Fruit fly (Drosophila melanogaster): ENCODE data around the gene CG4995.

CG4995 gene

DNA sequence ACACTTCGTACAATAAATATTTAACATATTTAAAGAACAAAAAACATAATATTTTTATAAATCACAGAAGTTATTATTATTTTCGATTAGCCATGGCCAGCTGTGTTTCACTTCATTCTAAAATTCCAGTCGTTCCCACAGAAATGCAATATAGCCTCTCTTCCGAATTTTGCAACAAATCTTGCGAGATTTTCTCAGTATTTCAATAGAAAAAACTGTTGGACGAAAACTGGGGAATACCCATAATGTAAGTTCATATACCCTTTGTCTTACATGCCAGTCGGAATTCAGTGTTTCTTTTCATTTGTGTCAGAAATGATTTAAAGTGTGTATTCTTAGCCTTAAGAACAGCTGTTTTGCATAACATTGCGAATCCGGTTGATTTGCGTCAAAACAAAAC, 34.2 kb downstream of the CG4995 start, which contains the start of the genes CtsL4 and ClpP (continued):
- TF ChIP-seq HLHmδ (GFP tag; optimal IDR thresholded peaks at IDR 0.05) (no peak), CG13424 (tag; optimal IDR thresholded peaks at IDR 0.05) (peak; percentile 50), hkb (optimal IDR thresholded peaks at IDR 0.05) (no peak), hkb (GFP tag; IDR thresholded peaks at IDR 0.05) (0 out of 2 replicates have a peak, but pooled peaks have one; percentile 34), CG10959 (GFP tag; IDR thresholded peaks at IDR 0.05) (no peak), CG13624 (GFP tag; optimal IDR thresholded peaks at IDR 0.05) (no peak), hth (optimal IDR thresholded peaks at IDR 0.05) (no peak), fu2 (GFP tag; optimal IDR thresholded peaks at IDR 0.05) (peak; percentile 8), Dp (GFP tag; optimal IDR thresholded peaks at IDR 0.05) (peak; percentile 5), mirr (GFP tag; optimal IDR thresholded peaks at IDR 0.05) (no peak), fd3F (GFP tag; optimal IDR thresholded peaks at IDR 0.05) (peak; percentile 42), sr (GFP tag; IDR thresholded peaks at IDR 0.05) (no peak), CG33213 (GFP tag; optimal IDR thresholded peaks at IDR 0.05) (peak; percentile 15), Awh (GFP tag; IDR thresholded peaks at IDR 0.05) (no peak), pb (GFP tag; optimal IDR thresholded peaks at IDR 0.05) (no peak), CG15514 (GFP tag; optimal IDR thresholded peaks at IDR 0.05) (peak; percentile 53), rib (GFP tag; IDR thresholded peaks at IDR 0.05) (peak; percentile 83), CG15479 (GFP tag; optimal IDR thresholded peaks at IDR 0.05) (peak; percentile 76), danr (GFP tag; IDR thresholded peaks at IDR 0.05) (no peak), trem (tag; optimal IDR thresholded peaks at IDR 0.05) (peak; percentile 46), CG2199 (GFP tag; IDR thresholded peaks at IDR 0.05) (peak; percentile 55; the same call in 1 of the 3 replicates), Ets97D (GFP tag; optimal IDR thresholded peaks at IDR 0.05) (peak; percentile 43), CG17186 (GFP tag; optimal IDR thresholded peaks at IDR 0.05) (no peak), Jarid2 (GFP tag; optimal IDR thresholded peaks at IDR 0.05) (no peak), inv (GFP tag; IDR thresholded peaks at IDR 0.05; ENCODE audit: partially characterized antibody) (no peak), ind (GFP tag; optimal IDR thresholded peaks at IDR 0.05) (peak; percentile 49), CG43689 (GFP tag; IDR thresholded peaks at IDR 0.05) (no peak), CG16815 (GFP tag; optimal IDR thresholded peaks at IDR 0.05) (no peak), Pdp1 (GFP tag; optimal IDR thresholded peaks at IDR 0.05) (peak; percentile 29 to 97), CG9609 (GFP tag; optimal IDR thresholded peaks at IDR 0.05) (peak; percentile 30), Xbp1 (GFP tag; optimal IDR thresholded peaks at IDR 0.05) (peak; percentile 71), CG4282 (GFP tag; optimal IDR thresholded peaks at IDR 0.05) (peak; percentile 2), D (optimal IDR thresholded peaks at IDR 0.05) (no peak), D (GFP tag; optimal IDR thresholded peaks at IDR 0.05) (peak; percentile 35), crp (GFP tag; optimal IDR thresholded peaks at IDR 0.05) (peak; percentile 29 to 92), CG12391 (tag; optimal IDR thresholded peaks at IDR 0.05) (peak; percentile 64), CG9437 (GFP tag; optimal IDR thresholded peaks at IDR 0.05) (peak; percentile 36), lbe (GFP tag; optimal IDR thresholded peaks at IDR 0.05) (no peak), schlank (tag; optimal IDR thresholded peaks at IDR 0.05) (no peak), CG32532 (GFP tag; IDR thresholded peaks at IDR 0.05) (peak; percentile 34)

DNA sequence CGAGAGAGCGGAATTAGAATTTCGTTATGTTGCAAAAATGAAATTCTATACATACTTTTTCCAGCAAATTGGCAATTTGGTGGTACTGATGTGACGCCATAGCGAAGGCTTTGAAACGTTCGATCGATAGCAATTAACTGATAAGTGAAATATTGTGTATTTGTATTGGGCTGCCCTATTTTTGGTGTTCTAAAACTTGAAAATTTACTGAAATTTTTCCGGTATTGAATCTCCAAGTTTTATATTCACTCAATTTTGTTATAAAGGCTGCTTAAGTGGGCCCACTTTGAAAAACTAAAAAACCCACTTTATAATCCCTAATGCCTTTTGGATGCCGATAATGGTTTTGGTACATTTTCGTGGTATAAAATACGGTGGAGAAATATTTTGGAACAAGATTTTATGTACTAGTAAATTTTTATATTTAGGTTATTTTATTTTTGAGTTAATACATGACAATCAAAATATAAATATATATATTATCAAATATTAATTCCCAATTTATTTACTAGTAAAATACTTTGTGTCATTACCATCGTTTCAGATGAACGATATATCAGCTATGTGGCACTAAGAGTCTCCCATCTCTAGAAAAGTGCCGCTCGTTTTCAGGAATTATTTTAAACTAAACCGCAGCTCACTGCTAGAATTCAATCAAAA, 40.3 kb downstream of the CG4995 start, which contains the start of the genes Cand1 and pim:
Cand1 (minus strand) TSS at position 300 of the 660 bp plus-strand sequence.
pim (plus strand) TSS at position 582 of the 660 bp plus-strand sequence.
- TF ChIP-seq Rfx (GFP tag; IDR thresholded peaks at IDR 0.05) (peak; percentile 35; the same call in 1 of the 2 replicates), nau (GFP tag; optimal IDR thresholded peaks at IDR 0.05) (no peak), Dref (GFP tag; IDR thresholded peaks at IDR 0.05) (peak; percentile 42; the same call in 1 of the 2 replicates), chinmo (GFP tag; IDR thresholded peaks at IDR 0.05; ENCODE audit: partially characterized antibody) (0 out of 4 replicates have a peak, but pooled peaks have one; percentile 38), bbx (GFP tag; IDR thresholded peaks at IDR 0.05; ENCODE audit: partially characterized antibody) (peak; percentile 66), CG1603 (tag; optimal IDR thresholded peaks at IDR 0.05) (peak; percentile 91), CG10431 (GFP tag; optimal IDR thresholded peaks at IDR 0.05) (peak; percentile 36), CG12659 (GFP tag; optimal IDR thresholded peaks at IDR 0.05) (peak; percentile 70), NfI (GFP tag; optimal IDR thresholded peaks at IDR 0.05) (no peak), CG32767 (GFP tag; IDR thresholded peaks at IDR 0.05) (no peak), phol (tag; optimal IDR thresholded peaks at IDR 0.05) (peak; percentile 57), sug (tag; optimal IDR thresholded peaks at IDR 0.05) (peak; percentile 33), CG15514 (GFP tag; optimal IDR thresholded peaks at IDR 0.05) (peak; percentile 38)
